Fruit fly (Drosophila melanogaster): ENCODE data around the gene CG6923.
A peak's percentile ranks its signal among the peaks of the same experiment; 100 is the strongest.

- no peak for TF ChIP-seq br (GFP tag; optimal IDR thresholded peaks at IDR 0.05)
- TF ChIP-seq psq (GFP tag; optimal IDR thresholded peaks at IDR 0.05), result no peak
- no peak for TF ChIP-seq Dif (GFP tag; optimal IDR thresholded peaks at IDR 0.05; ENCODE audit: partially characterized antibody)
- no peak for TF ChIP-seq Hr83 (GFP tag; optimal IDR thresholded peaks at IDR 0.05; ENCODE audit: poor library complexity, severe bottlenecking)
- no peak for TF ChIP-seq Myc (optimal IDR thresholded peaks at IDR 0.05)
- TF ChIP-seq h (GFP tag; optimal IDR thresholded peaks at IDR 0.05), result peak; percentile 39
- TF ChIP-seq usp (GFP tag; optimal IDR thresholded peaks at IDR 0.05), result no peak
- peak; percentile 70 for TF ChIP-seq Sp1 (GFP tag; optimal IDR thresholded peaks at IDR 0.05)
- peak; percentile 42 for TF ChIP-seq ey (GFP tag; optimal IDR thresholded peaks at IDR 0.05)
- TF ChIP-seq fru (GFP tag; optimal IDR thresholded peaks at IDR 0.05), result peak; percentile 55
Measured at dm6 chr3R:11773999-11774397, 24.2 kb upstream of the CG6923 start.
